Fruit fly (Drosophila melanogaster) whole organism, embryonic: ENCODE measurements around the gene CG11454.

ENCODE experiments used
- Asciz ChIP-seq: fragments of 200-800 bp; sonication (Bioruptor generic); optimal IDR thresholded peaks from 2 replicates; lab custom pipeline; 2017; ENCODE audit warnings: missing biosample characterization, mild to moderate bottlenecking, missing genetic modification characterization, missing genetic modification reagents
- Atf-2 ChIP-seq: fragments of 200-800 bp; sonication (Bioruptor generic); optimal IDR thresholded peaks from 2 replicates; lab custom pipeline; 2016; ENCODE audit warnings: missing biosample characterization, missing genetic modification characterization
- C15 ChIP-seq: fragments of 200-800 bp; sonication (Bioruptor generic); IDR thresholded peaks from 3 replicates; pipeline ENCODE4 v1.3.6; 2022; ENCODE audit warnings: missing biosample characterization, missing genetic modification characterization
- CG10979 ChIP-seq: fragments of 200-800 bp; sonication (Bioruptor generic); optimal IDR thresholded peaks from 2 replicates; lab custom pipeline; 2018; ENCODE audit warnings: missing biosample characterization, mild to moderate bottlenecking, missing genetic modification characterization, moderate library complexity
- CG12236 ChIP-seq: fragments of 200-800 bp; sonication (Bioruptor generic); optimal IDR thresholded peaks from 2 replicates; lab custom pipeline; 2016; ENCODE audit warnings: missing biosample characterization, missing genetic modification characterization
- CG13296 ChIP-seq: fragments of 200-800 bp; sonication (Bioruptor generic); optimal IDR thresholded peaks from 3 replicates; lab custom pipeline; 2018; ENCODE audit warnings: missing biosample characterization, mild to moderate bottlenecking, missing genetic modification characterization
- CG17612 ChIP-seq: fragments of 200-800 bp; sonication (Bioruptor generic); IDR thresholded peaks from 2 replicates; pipeline ENCODE4 v1.3.6; 2022; ENCODE audit warnings: missing biosample characterization, missing genetic modification characterization
- CG18262 ChIP-seq: fragments of 200-800 bp; optimal IDR thresholded peaks from 3 replicates; lab custom pipeline; 2019; ENCODE audit warnings: missing biosample characterization, mild to moderate bottlenecking, missing genetic modification characterization, moderate library complexity
- CG2116 ChIP-seq: fragments of 200-800 bp; sonication (Bioruptor generic); optimal IDR thresholded peaks from 3 replicates; lab custom pipeline; 2018; ENCODE audit warnings: missing biosample characterization, mild to moderate bottlenecking, missing genetic modification characterization
- CG3163 ChIP-seq: fragments of 200-800 bp; sonication (Bioruptor generic); optimal IDR thresholded peaks from 3 replicates; lab custom pipeline; 2016; ENCODE audit warnings: missing biosample characterization, missing genetic modification characterization
- CG32767 ChIP-seq: fragments of 200-800 bp; sonication (Bioruptor generic); IDR thresholded peaks from 2 replicates; pipeline ENCODE4 v1.3.6; 2022; ENCODE audit warnings: missing biosample characterization, missing genetic modification characterization
- CG8089 ChIP-seq: fragments of 200-800 bp; sonication (Bioruptor generic); optimal IDR thresholded peaks from 3 replicates; lab custom pipeline; 2016; ENCODE audit warnings: missing biosample characterization, missing genetic modification characterization
- CG8765 ChIP-seq: fragments of 200-800 bp; sonication (Bioruptor generic); IDR thresholded peaks from 2 replicates; pipeline ENCODE4 v1.3.6; 2022; ENCODE audit warnings: missing biosample characterization, missing genetic modification characterization
- CG8924 ChIP-seq: fragments of 200-800 bp; optimal IDR thresholded peaks from 3 replicates; lab custom pipeline; 2019; ENCODE audit warnings: missing biosample characterization, mild to moderate bottlenecking, missing genetic modification characterization, moderate library complexity
- CG9817 ChIP-seq: fragments of 200-800 bp; sonication (Bioruptor generic); optimal IDR thresholded peaks from 2 replicates; lab custom pipeline; 2018; ENCODE audit warnings: missing biosample characterization, mild to moderate bottlenecking, missing genetic modification characterization, moderate library complexity
- CG9876 ChIP-seq: fragments of 200-800 bp; sonication (Bioruptor generic); optimal IDR thresholded peaks from 2 replicates; lab custom pipeline; 2016; ENCODE audit warnings: missing biosample characterization, missing genetic modification characterization
- CrebB ChIP-seq: fragments of 200-800 bp; sonication (Bioruptor generic); optimal IDR thresholded peaks from 3 replicates; lab custom pipeline; 2018; ENCODE audit warnings: missing biosample characterization, mild to moderate bottlenecking, missing genetic modification characterization
- Dbx ChIP-seq: fragments of 200-800 bp; sonication (Bioruptor generic); IDR thresholded peaks from 3 replicates; pipeline ENCODE4 v1.3.6; 2022; ENCODE audit warnings: missing biosample characterization, missing genetic modification characterization
- Dip3 ChIP-seq: fragments of 200-800 bp; sonication (Bioruptor generic); optimal IDR thresholded peaks from 3 replicates; lab custom pipeline; 2016; ENCODE audit warnings: missing biosample characterization, missing genetic modification characterization
- E2f1 ChIP-seq: fragments of 200-800 bp; sonication (Bioruptor generic); IDR thresholded peaks from 2 replicates; pipeline ENCODE4 v1.3.6; 2022; ENCODE audit warnings: missing biosample characterization, missing genetic modification characterization
- Elba2 ChIP-seq: fragments of 200-800 bp; sonication (Bioruptor generic); optimal IDR thresholded peaks from 3 replicates; lab custom pipeline; 2016; ENCODE audit warnings: missing biosample characterization, missing genetic modification characterization
- Mad ChIP-seq: fragments of 200-800 bp; sonication (Bioruptor generic); optimal IDR thresholded peaks from 2 replicates; lab custom pipeline; 2016; ENCODE audit warnings: missing biosample characterization, missing genetic modification characterization
- Med ChIP-seq: fragments of 200-800 bp; sonication (Bioruptor generic); peaks from one replicate; lab custom pipeline; 2016; ENCODE audit warnings: missing biosample characterization, missing genetic modification characterization, mild to moderate bottlenecking, inconsistent platforms, moderate library complexity
- NC2α ChIP-seq: fragments of 200-800 bp; sonication (Bioruptor generic); optimal IDR thresholded peaks from 2 replicates; lab custom pipeline; 2016; ENCODE audit warnings: missing biosample characterization, missing genetic modification characterization
- Neu2 ChIP-seq: fragments of 200-800 bp; sonication (Bioruptor generic); optimal IDR thresholded peaks from 3 replicates; lab custom pipeline; 2016; ENCODE audit warnings: missing biosample characterization, missing genetic modification characterization, borderline replicate concordance
- Sin3A ChIP-seq: fragments of >200 bp; optimal IDR thresholded peaks from 2 replicates; lab custom pipeline; 2018
- Spps ChIP-seq: fragments of 200-800 bp; sonication (Bioruptor generic); optimal IDR thresholded peaks from 2 replicates; lab custom pipeline; 2018; ENCODE audit warnings: missing biosample characterization, mild to moderate bottlenecking, missing genetic modification characterization
- Xbp1 ChIP-seq: fragments of 200-800 bp; sonication (Bioruptor generic); optimal IDR thresholded peaks from 3 replicates; lab custom pipeline; 2016; ENCODE audit warnings: missing biosample characterization, mild to moderate bottlenecking, missing genetic modification characterization
- bigmax ChIP-seq: fragments of 200-800 bp; sonication (Bioruptor generic); optimal IDR thresholded peaks from 2 replicates; lab custom pipeline; 2018; ENCODE audit warnings: missing biosample characterization, mild to moderate bottlenecking, missing genetic modification characterization
- cad ChIP-seq: fragments of >200 bp; optimal IDR thresholded peaks from 2 replicates; lab custom pipeline; 2017; ENCODE audit warnings: missing biosample characterization, missing genetic modification characterization
- caup ChIP-seq: fragments of 200-800 bp; sonication (Bioruptor generic); optimal IDR thresholded peaks from 3 replicates; lab custom pipeline; 2017; ENCODE audit warnings: missing biosample characterization, mild to moderate bottlenecking, missing genetic modification characterization, moderate library complexity; ENCODE audit not compliant: severe bottlenecking
- chinmo ChIP-seq: fragments of 200-800 bp; sonication (Bioruptor generic); IDR thresholded peaks from 4 replicates; pipeline ENCODE4 v1.3.6; 2022; ENCODE audit warnings: missing biosample characterization, missing genetic modification characterization; ENCODE audit not compliant: partially characterized antibody
- dan ChIP-seq: fragments of 200-800 bp; sonication (Bioruptor generic); IDR thresholded peaks from 2 replicates; pipeline ENCODE4 v1.3.6; 2022; ENCODE audit warnings: missing biosample characterization, missing genetic modification characterization
- en ChIP-seq: fragments of 200-800 bp; sonication (Bioruptor generic); optimal IDR thresholded peaks from 2 replicates; lab custom pipeline; 2016; ENCODE audit warnings: missing biosample characterization, missing genetic modification characterization
- fd96Cb ChIP-seq: fragments of 200-800 bp; sonication (Bioruptor generic); optimal IDR thresholded peaks from 2 replicates; lab custom pipeline; 2018; ENCODE audit warnings: missing biosample characterization, mild to moderate bottlenecking, missing genetic modification characterization, moderate library complexity
- gem ChIP-seq: fragments of 200-800 bp; sonication (Bioruptor generic); optimal IDR thresholded peaks from 2 replicates; lab custom pipeline; 2019; ENCODE audit warnings: missing biosample characterization, mild to moderate bottlenecking, missing genetic modification characterization, moderate library complexity
- hth ChIP-seq: fragments of >200 bp; optimal IDR thresholded peaks from 2 replicates; lab custom pipeline; 2017; ENCODE audit warnings: inconsistent platforms
- lab ChIP-seq: fragments of 200-800 bp; sonication (Bioruptor generic); optimal IDR thresholded peaks from 3 replicates; lab custom pipeline; 2017; ENCODE audit warnings: missing biosample characterization, missing genetic modification characterization, mild to moderate bottlenecking, moderate library complexity, missing genetic modification reagents
- lilli ChIP-seq: fragments of 200-800 bp; sonication (Bioruptor generic); optimal IDR thresholded peaks from 3 replicates; lab custom pipeline; 2016; ENCODE audit warnings: missing biosample characterization, missing genetic modification characterization
- luna ChIP-seq: fragments of 200-800 bp; sonication (Bioruptor generic); optimal IDR thresholded peaks from 2 replicates; lab custom pipeline; 2016; ENCODE audit warnings: missing biosample characterization, missing genetic modification characterization
- mam ChIP-seq: fragments of 200-800 bp; sonication (Bioruptor generic); optimal IDR thresholded peaks from 3 replicates; lab custom pipeline; 2016; ENCODE audit warnings: missing biosample characterization, missing genetic modification characterization
- nerfin-1 ChIP-seq: fragments of 200-800 bp; sonication (Bioruptor generic); optimal IDR thresholded peaks from 3 replicates; lab custom pipeline; 2019; ENCODE audit warnings: missing biosample characterization, mild to moderate bottlenecking, missing genetic modification characterization, moderate library complexity
- run ChIP-seq: fragments of 200-800 bp; sonication (Bioruptor generic); optimal IDR thresholded peaks from 3 replicates; lab custom pipeline; 2018; ENCODE audit warnings: missing biosample characterization, mild to moderate bottlenecking, missing genetic modification characterization
- scrt ChIP-seq: fragments of 200-800 bp; sonication (Bioruptor generic); optimal IDR thresholded peaks from 2 replicates; lab custom pipeline; 2018; ENCODE audit warnings: missing biosample characterization, mild to moderate bottlenecking, missing genetic modification characterization, moderate library complexity
- seq ChIP-seq: fragments of 200-800 bp; sonication (Bioruptor generic); IDR thresholded peaks from 2 replicates; pipeline ENCODE4 v1.3.6; 2022; ENCODE audit warnings: missing biosample characterization, missing genetic modification characterization
- sqz ChIP-seq: fragments of 200-800 bp; sonication (Bioruptor generic); optimal IDR thresholded peaks from 3 replicates; lab custom pipeline; 2018; ENCODE audit warnings: missing biosample characterization, mild to moderate bottlenecking, missing genetic modification characterization
- tna ChIP-seq: fragments of 200-800 bp; sonication (Bioruptor generic); IDR thresholded peaks from 2 replicates; pipeline ENCODE4 v1.3.6; 2022; ENCODE audit warnings: missing biosample characterization, missing genetic modification characterization; ENCODE audit not compliant: partially characterized antibody
- usp ChIP-seq: fragments of >200 bp; optimal IDR thresholded peaks from 2 replicates; lab custom pipeline; 2017; ENCODE audit warnings: missing biosample characterization, missing genetic modification characterization
- wor ChIP-seq: fragments of 200-800 bp; sonication (Bioruptor generic); IDR thresholded peaks from 2 replicates; pipeline ENCODE4 v1.3.6; 2022; ENCODE audit warnings: missing biosample characterization, missing genetic modification characterization

The CG11454 gene

DNA sequence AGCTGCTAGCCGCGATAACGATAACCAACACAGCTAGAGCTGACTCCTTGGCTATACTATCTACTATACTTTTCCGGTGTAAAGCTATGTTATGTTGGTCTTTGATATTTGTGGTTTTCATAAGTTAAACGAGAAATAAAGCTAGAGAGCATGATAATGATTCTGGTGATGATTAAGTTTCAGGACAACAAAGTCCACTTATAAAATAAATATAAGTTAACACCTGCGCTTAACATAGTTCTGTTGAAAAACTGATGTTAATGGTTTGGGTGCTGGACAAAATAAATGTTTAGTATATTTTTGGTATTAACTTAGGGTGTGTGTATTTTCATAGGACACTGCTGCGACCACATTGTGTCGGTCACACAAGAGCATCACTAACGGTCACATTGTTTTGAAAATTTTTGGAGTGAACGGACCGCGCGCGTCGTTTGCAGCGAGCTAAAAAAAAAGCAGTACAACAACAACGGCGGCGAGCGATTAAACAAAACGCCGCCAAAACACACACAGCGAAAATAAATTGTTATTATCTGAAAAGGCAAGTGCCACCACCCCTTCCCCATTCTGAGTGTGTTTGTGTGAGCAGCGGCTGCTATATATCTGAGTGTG, 15.6 kb downstream of the CG11454 start, which contains the start of the genes CG33635 and spen (continued):
- TF ChIP-seq Xbp1 (no peak), Dbx (GFP tag; lab: Robert Waterston, UW) (no peak), Spps (peak; percentile 35), CG13296 (peak; percentile 50), CG32767 (GFP tag; lab: Robert Waterston, UW) (no peak), Asciz (GFP tag; lab: Kevin White, UChicago) (peak; percentile 40), CG9876 (GFP tag; lab: Kevin White, UChicago) (no peak), C15 (no peak), Elba2 (GFP tag; lab: Kevin White, UChicago) (no peak), CG2116 (peak; percentile 63), run (tag; lab: Kevin White, UChicago) (peak; percentile 66)

DNA sequence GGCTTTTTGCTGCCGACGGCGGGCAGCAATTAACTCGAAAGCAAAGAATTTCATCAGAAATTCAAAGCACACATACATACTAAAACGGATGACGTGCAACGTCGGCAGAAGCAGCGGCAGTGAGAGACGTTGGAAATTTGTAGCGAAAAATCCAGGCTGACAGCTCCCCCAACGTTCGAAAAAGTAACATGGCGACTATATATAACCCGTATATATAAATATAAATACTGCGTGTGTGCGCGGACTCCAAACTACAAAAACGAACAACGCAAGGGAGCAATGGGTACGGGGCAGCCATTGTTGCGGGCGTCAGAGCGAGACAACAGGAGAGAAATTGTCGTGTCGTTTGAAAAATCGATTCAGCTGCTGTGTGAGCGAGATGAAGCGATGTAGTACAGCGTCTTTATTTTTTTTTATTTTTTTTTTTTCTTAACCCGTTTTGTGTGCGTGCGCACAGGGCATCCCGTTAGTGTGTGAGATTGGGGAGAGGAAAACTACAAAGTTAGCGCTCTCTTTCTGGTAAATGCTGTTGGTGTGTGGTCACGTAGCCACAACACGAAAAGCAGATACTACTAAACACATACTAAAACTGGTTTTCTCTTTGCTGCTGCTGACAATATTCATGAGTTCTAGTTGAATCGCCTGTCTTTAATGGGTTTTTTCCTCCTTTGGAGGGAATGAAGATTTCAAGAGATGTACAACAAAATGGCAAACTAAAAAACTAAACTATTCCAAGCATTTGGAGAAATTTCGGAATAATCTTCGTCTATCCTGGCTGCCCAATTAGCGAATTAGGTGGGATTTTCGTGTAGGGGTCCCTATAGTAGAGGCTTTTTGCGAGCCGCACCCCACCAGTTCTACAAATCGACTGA, 17.7 kb downstream of the CG11454 start:
- TF ChIP-seq usp (no peak), gem (tag; lab: Kevin White, UChicago) (peak; percentile 6), CG12236 (no peak), cad (GFP tag; lab: Kevin White, UChicago) (no peak), caup (GFP tag; lab: Kevin White, UChicago) (peak; percentile 48), CG8924 (tag; lab: Kevin White, UChicago) (peak; percentile 28), Mad (GFP tag; lab: Kevin White, UChicago) (peak; percentile 5), hth (lab: Kevin White, UChicago) (no peak), sqz (GFP tag; lab: Kevin White, UChicago) (peak; percentile 100), bigmax (no peak), CG8765 (GFP tag; lab: Robert Waterston, UW) (no peak), tna (GFP tag; lab: Robert Waterston, UW) (no peak), luna (GFP tag; lab: Kevin White, UChicago) (no peak), Med (GFP tag; lab: Kevin White, UChicago) (peak; percentile 86), CG8089 (no peak), CG18262 (tag; lab: Kevin White, UChicago) (no peak), CG17612 (GFP tag; lab: Robert Waterston, UW) (no peak), chinmo (no peak), Neu2 (GFP tag; lab: Kevin White, UChicago) (no peak), Dip3 (GFP tag; lab: Kevin White, UChicago) (peak; percentile 30), CrebB (tag; lab: Kevin White, UChicago) (peak; percentile 60), lab (GFP tag; lab: Kevin White, UChicago) (peak; percentile 56), lilli (GFP tag; lab: Kevin White, UChicago) (peak; percentile 23), CG3163 (GFP tag; lab: Kevin White, UChicago) (peak; percentile 12), dan (no peak), mam (GFP tag; lab: Kevin White, UChicago) (no peak), fd96Cb (tag; lab: Kevin White, UChicago) (no peak), E2f1 (GFP tag; lab: Robert Waterston, UW) (no peak), en (GFP tag; lab: Kevin White, UChicago) (peak; percentile 19), scrt (peak; percentile 62), Sin3A (lab: Kevin White, UChicago) (no peak), wor (no peak), seq (GFP tag; lab: Robert Waterston, UW) (no peak), Atf-2 (GFP tag; lab: Kevin White, UChicago) (no peak), nerfin-1 (tag; lab: Kevin White, UChicago) (peak; percentile 31), CG10979 (tag; lab: Kevin White, UChicago) (peak; percentile 11), NC2α (GFP tag; lab: Kevin White, UChicago) (no peak), CG9817 (peak; percentile 17)
